Worm (Caenorhabditis elegans): ENCODE measurements around the gene ZK1127.5.

Gene ZK1127.5

DNA sequence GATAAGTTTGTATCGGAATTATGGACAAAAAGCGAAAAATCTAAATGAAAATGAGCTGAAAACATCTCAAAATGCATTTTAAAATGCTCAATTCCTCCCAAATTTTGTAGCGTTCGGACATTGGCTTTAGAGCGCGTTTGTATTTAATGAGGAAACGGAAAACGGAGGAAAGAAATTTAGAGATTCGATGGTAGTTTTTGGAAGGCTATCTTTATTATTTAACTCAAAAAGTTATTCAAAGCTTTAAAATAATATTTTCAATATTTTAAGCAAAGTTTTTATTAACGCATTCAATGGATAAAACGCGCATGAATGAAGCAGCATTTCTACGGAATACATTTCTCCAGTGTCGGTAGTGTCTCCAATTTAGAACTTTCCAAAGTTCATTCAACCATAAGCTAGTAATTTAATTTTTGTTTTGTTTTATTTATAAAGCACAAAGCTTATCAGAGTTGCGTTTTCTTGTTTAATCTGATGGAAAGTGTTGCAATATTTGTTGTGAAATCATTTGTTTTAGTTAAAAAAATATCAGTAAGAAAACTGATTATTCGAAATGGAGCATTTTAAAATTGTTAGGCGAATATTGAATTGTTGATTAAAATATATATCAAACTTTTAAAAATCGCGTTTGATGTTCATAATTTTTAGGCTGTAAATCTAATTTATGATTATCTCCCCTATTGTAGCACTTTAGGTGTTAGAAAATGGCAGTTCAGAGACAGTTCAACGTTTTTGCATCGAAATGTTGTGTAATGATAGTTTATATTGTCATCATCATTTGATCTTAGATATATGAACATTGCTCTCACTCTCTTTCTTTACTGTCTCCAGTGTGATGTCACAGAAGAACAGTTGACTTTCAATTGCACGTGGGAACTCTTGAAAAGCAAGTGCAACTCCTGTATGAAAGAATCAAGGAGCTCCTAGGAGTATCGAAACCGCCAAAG is 22.4 kb downstream of the ZK1127.5 start:
- peak; percentile 1 for TF ChIP-seq jun-1 (tag; optimal IDR thresholded peaks at IDR 0.05)
- TF ChIP-seq tbx-2 (tag; optimal IDR thresholded peaks at IDR 0.05) = no peak
- no peak for TF ChIP-seq ZK546.5 (tag; optimal IDR thresholded peaks at IDR 0.05)
- TF ChIP-seq nfya-1 (tag; optimal IDR thresholded peaks at IDR 0.05; ENCODE audit: insufficient read depth) = peak; percentile 62
- no peak for TF ChIP-seq nhr-12 (tag; optimal IDR thresholded peaks at IDR 0.05)
- peak; percentile 61 for TF ChIP-seq elt-2 (tag; optimal IDR thresholded peaks at IDR 0.05)
- peak; percentile 86 for TF ChIP-seq nhr-11 (tag; optimal IDR thresholded peaks at IDR 0.05)
- TF ChIP-seq ceh-82 (tag; optimal IDR thresholded peaks at IDR 0.05) = no peak
- no peak for TF ChIP-seq sea-2 (GFP tag; optimal IDR thresholded peaks at IDR 0.05)
- TF ChIP-seq egl-5 (tag; optimal IDR thresholded peaks at IDR 0.05) = peak; percentile 76
- no peak for TF ChIP-seq lin-39 (tag; optimal IDR thresholded peaks at IDR 0.05)
- TF ChIP-seq ceh-16 (tag; optimal IDR thresholded peaks at IDR 0.05) = no peak
- peak; percentile 58 for TF ChIP-seq skn-1 (tag; optimal IDR thresholded peaks at IDR 0.05)
- TF ChIP-seq ztf-4 (tag; optimal IDR thresholded peaks at IDR 0.05) = no peak
- no peak for TF ChIP-seq mdl-1 (tag; optimal IDR thresholded peaks at IDR 0.05)
- no peak for TF ChIP-seq hmg-11 (tag; optimal IDR thresholded peaks at IDR 0.05)
- no peak for TF ChIP-seq fos-1 (tag; optimal IDR thresholded peaks at IDR 0.05)
- no peak for TF ChIP-seq unc-39 (tag; optimal IDR thresholded peaks at IDR 0.05)
- no peak for TF ChIP-seq zag-1 (tag; optimal IDR thresholded peaks at IDR 0.05)
- no peak for TF ChIP-seq nhr-237 (tag; optimal IDR thresholded peaks at IDR 0.05)
- no peak for TF ChIP-seq aly-2 (tag; optimal IDR thresholded peaks at IDR 0.05)
- no peak for TF ChIP-seq ceh-9 (tag; optimal IDR thresholded peaks at IDR 0.05)
- TF ChIP-seq ama-1 (optimal IDR thresholded peaks at IDR 0.05) = no peak
- no peak for TF ChIP-seq nhr-77 (tag; optimal IDR thresholded peaks at IDR 0.05)
- peak; percentile 39 for TF ChIP-seq nhr-25 (tag; optimal IDR thresholded peaks at IDR 0.05)
- no peak for TF ChIP-seq egl-27 (tag; optimal IDR thresholded peaks at IDR 0.05)
- no peak for TF ChIP-seq unc-62 (GFP tag; optimal IDR thresholded peaks at IDR 0.05)
- TF ChIP-seq nhr-43 (tag; optimal IDR thresholded peaks at IDR 0.05; ENCODE audit: poor library complexity, severe bottlenecking) = no peak
- TF ChIP-seq pha-4 (tag; optimal IDR thresholded peaks at IDR 0.05) = no peak
- TF ChIP-seq R02D3.7 (tag; optimal IDR thresholded peaks at IDR 0.05) = no peak
- no peak for TF ChIP-seq nhr-67 (tag; optimal IDR thresholded peaks at IDR 0.05)
- TF ChIP-seq nhr-28 (tag; optimal IDR thresholded peaks at IDR 0.05) = no peak
- TF ChIP-seq eor-1 (tag; optimal IDR thresholded peaks at IDR 0.05) = no peak
- no peak for TF ChIP-seq mml-1 (tag; optimal IDR thresholded peaks at IDR 0.05)
- TF ChIP-seq pqm-1 (tag; optimal IDR thresholded peaks at IDR 0.05) = peak; percentile 41
- no peak for TF ChIP-seq fkh-10 (GFP tag; optimal IDR thresholded peaks at IDR 0.05)
- no peak for TF ChIP-seq snpc-4 (tag; optimal IDR thresholded peaks at IDR 0.05)
- no peak for TF ChIP-seq fkh-2 (tag; optimal IDR thresholded peaks at IDR 0.05)
- TF ChIP-seq elt-3 (tag; optimal IDR thresholded peaks at IDR 0.05) = no peak
- no peak for TF ChIP-seq ceh-28 (tag; optimal IDR thresholded peaks at IDR 0.05)
- TF ChIP-seq lsy-12 (tag; optimal IDR thresholded peaks at IDR 0.05) = no peak
- TF ChIP-seq nhr-23 (tag; optimal IDR thresholded peaks at IDR 0.05) = peak; percentile 59
- TF ChIP-seq lin-15B (tag; optimal IDR thresholded peaks at IDR 0.05) = peak; percentile 86
- no peak for TF ChIP-seq daf-12 (tag; optimal IDR thresholded peaks at IDR 0.05)
- no peak for TF ChIP-seq nhr-76 (tag; optimal IDR thresholded peaks at IDR 0.05)
- TF ChIP-seq ztf-11 (tag; optimal IDR thresholded peaks at IDR 0.05) = no peak
- no peak for TF ChIP-seq elt-1 (tag; optimal IDR thresholded peaks at IDR 0.05)

Measured in whole organism, L3 larva.